Worm (Caenorhabditis elegans) whole organism, late embryonic: ENCODE measurements around the gene nlp-50.
A peak's percentile ranks its signal among the peaks of the same experiment; 100 is the strongest.

Source experiments
- F13H6.1 ChIP-seq: sonication (generic microtip); optimal IDR thresholded peaks from 2 replicates; lab custom pipeline; 2016; ENCODE audit warnings: missing genetic modification characterization, missing compliant biosample characterization
- K02D7.2 ChIP-seq: sonication (generic microtip); optimal IDR thresholded peaks from 2 replicates; lab custom pipeline; 2017; ENCODE audit warnings: mild to moderate bottlenecking, missing genetic modification characterization, missing compliant biosample characterization
- K09A11.1 ChIP-seq: sonication (generic microtip); optimal IDR thresholded peaks from 2 replicates; lab custom pipeline; 2017; ENCODE audit warnings: antibody characterized with exemption, mild to moderate bottlenecking, missing genetic modification characterization, missing compliant biosample characterization; ENCODE audit not compliant: insufficient read depth
- Y22D7AL.16 ChIP-seq: sonication (generic microtip); optimal IDR thresholded peaks from 2 replicates; lab custom pipeline; 2016; ENCODE audit warnings: missing genetic modification characterization, missing compliant biosample characterization
- ahr-1 ChIP-seq: sonication (generic microtip); optimal IDR thresholded peaks from 2 replicates; lab custom pipeline; 2016; ENCODE audit warnings: missing genetic modification characterization, missing compliant biosample characterization
- ama-1 ChIP-seq: fragments of 150-350 bp; optimal IDR thresholded peaks from 2 replicates; lab custom pipeline; 2014
- ceh-18 ChIP-seq: sonication (generic microtip); optimal IDR thresholded peaks from 2 replicates; lab custom pipeline; 2016; ENCODE audit warnings: missing genetic modification characterization, missing compliant biosample characterization
- ceh-2 ChIP-seq: sonication (generic microtip); optimal IDR thresholded peaks from 2 replicates; lab custom pipeline; 2016; ENCODE audit warnings: missing genotype, missing genetic modification characterization, missing compliant biosample characterization
- ceh-22 ChIP-seq: sonication (generic microtip); optimal IDR thresholded peaks from 2 replicates; lab custom pipeline; 2017; ENCODE audit warnings: missing biosample characterization, missing genetic modification characterization
- ceh-24 ChIP-seq: sonication (generic microtip); optimal IDR thresholded peaks from 2 replicates; lab custom pipeline; 2016; ENCODE audit warnings: mild to moderate bottlenecking, missing genetic modification characterization, missing compliant biosample characterization
- ceh-30 ChIP-seq: fragments of 150-350 bp; optimal IDR thresholded peaks from 2 replicates; lab custom pipeline; 2014; ENCODE audit warnings: missing biosample characterization, missing genetic modification characterization
- ceh-34 ChIP-seq: sonication (generic microtip); optimal IDR thresholded peaks from 2 replicates; lab custom pipeline; 2016; ENCODE audit warnings: mild to moderate bottlenecking, missing genetic modification characterization, missing compliant biosample characterization
- ceh-45 ChIP-seq: fragments of 200-800 bp; sonication (Bioruptor generic); IDR thresholded peaks from 2 replicates; pipeline ENCODE4 v1.3.6; 2022; ENCODE audit warnings: missing genetic modification reagents, missing genetic modification characterization, missing compliant biosample characterization
- ceh-48 ChIP-seq: sonication (generic microtip); optimal IDR thresholded peaks from 2 replicates; lab custom pipeline; 2016; ENCODE audit warnings: missing genetic modification characterization, inconsistent platforms, missing compliant biosample characterization
- ceh-6 ChIP-seq: fragments of 200-800 bp; sonication (Bioruptor generic); optimal IDR thresholded peaks from 2 replicates; lab custom pipeline; 2018; ENCODE audit warnings: mild to moderate bottlenecking, missing genetic modification characterization, missing compliant biosample characterization
- che-1 ChIP-seq: sonication (generic microtip); optimal IDR thresholded peaks from 2 replicates; lab custom pipeline; 2016; ENCODE audit warnings: mild to moderate bottlenecking, missing genetic modification characterization, missing compliant biosample characterization
- dmd-4 ChIP-seq: sonication (generic microtip); optimal IDR thresholded peaks from 2 replicates; lab custom pipeline; 2016; ENCODE audit warnings: borderline replicate concordance, missing genetic modification characterization, missing compliant biosample characterization
- ets-4 ChIP-seq: sonication (generic microtip); optimal IDR thresholded peaks from 2 replicates; lab custom pipeline; 2016; ENCODE audit warnings: missing genetic modification characterization, missing compliant biosample characterization
- fkh-10 ChIP-seq: fragments of 150-350 bp; optimal IDR thresholded peaks from 2 replicates; lab custom pipeline; 2014; ENCODE audit warnings: missing biosample characterization, missing genetic modification reagents, missing genetic modification characterization
- fkh-6 ChIP-seq: sonication (generic microtip); optimal IDR thresholded peaks from 2 replicates; lab custom pipeline; 2016; ENCODE audit warnings: missing genetic modification characterization, missing compliant biosample characterization
- gmeb-2 ChIP-seq: sonication (generic microtip); optimal IDR thresholded peaks from 2 replicates; lab custom pipeline; 2016; ENCODE audit warnings: missing genetic modification characterization, inconsistent platforms, missing compliant biosample characterization
- hlh-15 ChIP-seq: sonication (generic microtip); optimal IDR thresholded peaks from 2 replicates; lab custom pipeline; 2016; ENCODE audit warnings: missing genetic modification characterization, missing compliant biosample characterization
- hlh-30 ChIP-seq: sonication (generic microtip); optimal IDR thresholded peaks from 2 replicates; lab custom pipeline; 2017; ENCODE audit warnings: antibody characterized with exemption, missing genetic modification characterization, missing compliant biosample characterization; ENCODE audit not compliant: insufficient read depth
- hlh-6 ChIP-seq: sonication (generic microtip); optimal IDR thresholded peaks from 2 replicates; lab custom pipeline; 2016; ENCODE audit warnings: missing genotype, missing genetic modification characterization, missing compliant biosample characterization
- hlh-8 ChIP-seq: sonication (generic microtip); optimal IDR thresholded peaks from 2 replicates; lab custom pipeline; 2016; ENCODE audit warnings: missing genotype, missing genetic modification characterization, missing compliant biosample characterization
- lim-6 ChIP-seq: sonication (generic microtip); optimal IDR thresholded peaks from 2 replicates; lab custom pipeline; 2016; ENCODE audit warnings: missing genetic modification characterization, missing compliant biosample characterization
- lin-11 ChIP-seq: fragments of 200-800 bp; sonication (Bioruptor generic); optimal IDR thresholded peaks from 2 replicates; lab custom pipeline; 2018; ENCODE audit warnings: mild to moderate bottlenecking, missing genetic modification characterization, missing compliant biosample characterization
- mec-3 ChIP-seq: sonication (generic microtip); optimal IDR thresholded peaks from 2 replicates; lab custom pipeline; 2016; ENCODE audit warnings: borderline replicate concordance, missing genetic modification characterization, missing compliant biosample characterization
- nhr-232 ChIP-seq: sonication (generic microtip); optimal IDR thresholded peaks from 2 replicates; lab custom pipeline; 2016; ENCODE audit warnings: missing genetic modification characterization, missing compliant biosample characterization
- npax-4 ChIP-seq: sonication (generic microtip); optimal IDR thresholded peaks from 2 replicates; lab custom pipeline; 2016; ENCODE audit warnings: missing genetic modification characterization, missing compliant biosample characterization
- odd-2 ChIP-seq: sonication (generic microtip); optimal IDR thresholded peaks from 2 replicates; lab custom pipeline; 2017; ENCODE audit warnings: antibody characterized with exemption, mild to moderate bottlenecking, missing genetic modification characterization, missing compliant biosample characterization
- pag-3 ChIP-seq: sonication (generic microtip); optimal IDR thresholded peaks from 2 replicates; lab custom pipeline; 2016; ENCODE audit warnings: missing compliant biosample characterization, missing genetic modification characterization, borderline replicate concordance
- pat-9 ChIP-seq: fragments of 200-800 bp; sonication (Bioruptor generic); optimal IDR thresholded peaks from 2 replicates; lab custom pipeline; 2018; ENCODE audit warnings: mild to moderate bottlenecking, missing genetic modification characterization, moderate library complexity, missing compliant biosample characterization
- pha-2 ChIP-seq: sonication (generic microtip); optimal IDR thresholded peaks from 2 replicates; lab custom pipeline; 2017; ENCODE audit warnings: mild to moderate bottlenecking, missing genetic modification characterization, missing compliant biosample characterization
- pha-4 ChIP-seq: fragments of 150-350 bp; optimal IDR thresholded peaks from 2 replicates; lab custom pipeline; 2018; ENCODE audit warnings: missing biosample characterization, missing genetic modification reagents, missing genetic modification characterization
- pqm-1 ChIP-seq: sonication (generic microtip); optimal IDR thresholded peaks from 2 replicates; lab custom pipeline; 2016; ENCODE audit warnings: missing genetic modification characterization, missing compliant biosample characterization
- ref-2 ChIP-seq: sonication (generic microtip); optimal IDR thresholded peaks from 2 replicates; lab custom pipeline; 2016; ENCODE audit warnings: missing genetic modification characterization, missing compliant biosample characterization
- rnt-1 ChIP-seq: sonication (generic microtip); optimal IDR thresholded peaks from 2 replicates; lab custom pipeline; 2016; ENCODE audit warnings: missing genetic modification characterization, missing compliant biosample characterization
- sox-2 ChIP-seq: fragments of 200-800 bp; sonication (Bioruptor generic); IDR thresholded peaks from 2 replicates; pipeline ENCODE4 v1.3.6; 2022; ENCODE audit warnings: missing genetic modification reagents, missing genetic modification characterization, missing compliant biosample characterization
- syd-9 ChIP-seq: sonication (generic microtip); optimal IDR thresholded peaks from 2 replicates; lab custom pipeline; 2016; ENCODE audit warnings: mild to moderate bottlenecking, missing genetic modification characterization, moderate library complexity, missing compliant biosample characterization
- tbx-7 ChIP-seq: sonication (generic microtip); optimal IDR thresholded peaks from 2 replicates; lab custom pipeline; 2016; ENCODE audit warnings: missing genotype, missing genetic modification characterization, missing compliant biosample characterization
- ttx-3 ChIP-seq: sonication (generic microtip); optimal IDR thresholded peaks from 2 replicates; lab custom pipeline; 2016; ENCODE audit warnings: missing genetic modification reagents, missing genetic modification characterization, missing compliant biosample characterization
- unc-3 ChIP-seq, 2 experiments: fragments of 200-800 bp in 1 of 2; sonication (Bioruptor generic) in 1 of 2; sonication (generic microtip) in 1 of 2; conservative IDR thresholded peaks in 1 of 2; optimal IDR thresholded peaks in 1 of 2; 2 replicates each; pipeline versions ENCODE4 v1.3.6 to Lab custom; 2016 to 2022; ENCODE audit warnings: missing compliant biosample characterization in 2 of 2, missing genetic modification characterization in 2 of 2, missing genetic modification reagents in 1 of 2
- unc-42 ChIP-seq: sonication (generic microtip); optimal IDR thresholded peaks from 2 replicates; lab custom pipeline; 2016; ENCODE audit warnings: missing genotype, missing genetic modification characterization, missing compliant biosample characterization
- ztf-16 ChIP-seq: sonication (generic microtip); optimal IDR thresholded peaks from 2 replicates; lab custom pipeline; 2017; ENCODE audit warnings: missing genetic modification characterization, missing compliant biosample characterization

Gene nlp-50

ce11 chrII:6734674-6735073 is 30.2 kb upstream of the nlp-50 start, which contains the start of gene T14B4.3 (continued):
- peak; percentile 75 for TF ChIP-seq hlh-8 (tag; lab: Kevin White, UChicago)
- TF ChIP-seq Y22D7AL.16 (tag; lab: Kevin White, UChicago) = no peak
- peak; percentile 61 for TF ChIP-seq fkh-6 (tag; lab: Kevin White, UChicago)
- peak; percentile 67 for TF ChIP-seq F13H6.1 (tag; lab: Kevin White, UChicago)
- TF ChIP-seq nhr-232 = no peak
- peak; percentile 43 for TF ChIP-seq syd-9
- TF ChIP-seq ceh-48 (tag; lab: Kevin White, UChicago) = no peak
- no peak for TF ChIP-seq ceh-30 (tag; lab: Kevin White, UChicago)
- TF ChIP-seq, all 69 proteins: peak for 25

ce11 chrII:6736066-6736465 is 28.8 kb upstream of the nlp-50 start, which contains the start of gene mrps-18.C:
mrps-18.C (plus strand) TSS chrII:6736203.
- TF ChIP-seq rnt-1 (tag; lab: Kevin White, UChicago) = no peak
- no peak for TF ChIP-seq ttx-3 (tag; lab: Kevin White, UChicago)
- no peak for TF ChIP-seq lim-6 (tag; lab: Kevin White, UChicago)
- no peak for TF ChIP-seq K02D7.2 (tag; lab: Kevin White, UChicago)
- TF ChIP-seq ahr-1 (tag; lab: Kevin White, UChicago) = no peak
- no peak for TF ChIP-seq pha-2 (tag; lab: Kevin White, UChicago)
- no peak for TF ChIP-seq ref-2 (tag; lab: Kevin White, UChicago)
- TF ChIP-seq che-1 (tag; lab: Kevin White, UChicago) = no peak
- no peak for TF ChIP-seq hlh-30 (tag; lab: Kevin White, UChicago)
- no peak for TF ChIP-seq hlh-15 (tag; lab: Kevin White, UChicago)
- TF ChIP-seq syd-9 = no peak

ce11 chrII:6736604-6737003 is 28.2 kb upstream of the nlp-50 start, which contains the start of gene T14B4.1:
T14B4.1 (plus strand) TSS chrII:6736904.
- no peak for TF ChIP-seq npax-4
- TF ChIP-seq ceh-48 (tag; lab: Kevin White, UChicago) = no peak
- TF ChIP-seq ceh-22 = no peak
- no peak for TF ChIP-seq pqm-1
- TF ChIP-seq ztf-16 = no peak
- no peak for TF ChIP-seq ceh-24
- no peak for TF ChIP-seq pag-3
- TF ChIP-seq fkh-10 (GFP tag; lab: Kevin White, UChicago) = no peak
- no peak for TF ChIP-seq hlh-30 (tag; lab: Kevin White, UChicago)
- no peak for TF ChIP-seq F13H6.1 (tag; lab: Kevin White, UChicago)
- TF ChIP-seq K02D7.2 (tag; lab: Kevin White, UChicago) = no peak
- no peak for TF ChIP-seq ttx-3 (tag; lab: Kevin White, UChicago)
- TF ChIP-seq unc-3 (GFP tag; conservative IDR thresholded peaks at IDR 0.05; lab: Robert Waterston, UW) = no peak
- TF ChIP-seq unc-3 (tag; optimal IDR thresholded peaks at IDR 0.05; lab: Kevin White, UChicago) = no peak
- TF ChIP-seq ceh-2 (tag; lab: Kevin White, UChicago) = no peak
- TF ChIP-seq, all 69 proteins: peak for 0

- TF ChIP-seq dmd-4 (tag; lab: Kevin White, UChicago) = peak; percentile 72
- no peak for TF ChIP-seq K02D7.2 (tag; lab: Kevin White, UChicago)
- no peak for TF ChIP-seq pag-3
- peak; percentile 85 for TF ChIP-seq unc-42
- TF ChIP-seq tbx-7 (tag; lab: Kevin White, UChicago) = peak; percentile 83
- TF ChIP-seq npax-4 = no peak
- TF ChIP-seq hlh-30 (tag; lab: Kevin White, UChicago) = no peak
- TF ChIP-seq ahr-1 (tag; lab: Kevin White, UChicago) = peak; percentile 58
- TF ChIP-seq odd-2 (tag; lab: Kevin White, UChicago) = no peak
- peak; percentile 59 for TF ChIP-seq ceh-18 (tag; lab: Kevin White, UChicago)
- TF ChIP-seq ets-4 (tag; lab: Kevin White, UChicago) = peak; percentile 76
- TF ChIP-seq ttx-3 (tag; lab: Kevin White, UChicago) = peak; percentile 49
- TF ChIP-seq ama-1 (lab: Kevin White, UChicago) = no peak
- TF ChIP-seq fkh-10 (GFP tag; lab: Kevin White, UChicago) = no peak
- TF ChIP-seq gmeb-2 (tag; lab: Kevin White, UChicago) = no peak
- TF ChIP-seq pat-9 (tag; lab: Kevin White, UChicago) = no peak
- no peak for TF ChIP-seq che-1 (tag; lab: Kevin White, UChicago)
- TF ChIP-seq K09A11.1 (tag; lab: Kevin White, UChicago) = no peak
- TF ChIP-seq mec-3 = no peak
- peak; percentile 39 for TF ChIP-seq hlh-6
- no peak for TF ChIP-seq ceh-6 (GFP tag; lab: Kevin White, UChicago)
- TF ChIP-seq sox-2 (GFP tag; lab: Robert Waterston, UW) = no peak
- TF ChIP-seq ceh-45 (GFP tag; lab: Robert Waterston, UW) = no peak
- TF ChIP-seq pha-4 (tag; lab: Kevin White, UChicago) = no peak
- peak; percentile 72 for TF ChIP-seq ceh-34 (tag; lab: Kevin White, UChicago)
- TF ChIP-seq lin-11 (tag; lab: Kevin White, UChicago) = no peak
- TF ChIP-seq Y22D7AL.16 (tag; lab: Kevin White, UChicago) = no peak
- TF ChIP-seq pqm-1 = peak; percentile 56
These were observed 23.4 kb upstream of the nlp-50 start, which contains the start of gene exos-8 for ce11 chrII:6741428-6741827. exos-8 (plus strand) TSS chrII:6741691.
